Worm (Caenorhabditis elegans) whole organism, young adult: ENCODE data around the gene brp-1.

Source experiments
- hrde-1 ChIP-seq: sonication (generic microtip); optimal IDR thresholded peaks from 2 replicates; lab custom pipeline; 2016; ENCODE audit warnings: missing genetic modification characterization, mild to moderate bottlenecking, missing compliant biosample characterization, moderate library complexity, missing genotype, missing genetic modification reagents, borderline replicate concordance
- pha-4 ChIP-seq: fragments of 150-350 bp; sonication (generic microtip); optimal IDR thresholded peaks from 2 replicates; lab custom pipeline; 2014; ENCODE audit warnings: missing biosample characterization, missing genetic modification reagents, missing genetic modification characterization
- snpc-1.3 ChIP-seq: sonication (generic microtip); optimal IDR thresholded peaks from 2 replicates; lab custom pipeline; 2017; ENCODE audit warnings: missing genetic modification characterization, mild to moderate bottlenecking, missing compliant biosample characterization, antibody characterized with exemption, moderate library complexity, missing genotype, missing genetic modification reagents; ENCODE audit not compliant: insufficient read depth
- snpc-4 ChIP-seq, 5 experiments: fragments of 150-350 bp in 1 of 5; sonication (generic microtip) in 4 of 5; optimal IDR thresholded peaks; 2 replicates each; lab custom pipeline; 2014 to 2018; ENCODE audit warnings: missing genetic modification characterization in 5 of 5, missing biosample characterization in 3 of 5, antibody characterized with exemption in 2 of 5, mild to moderate bottlenecking in 2 of 5, missing compliant biosample characterization in 2 of 5, missing genotype in 2 of 5, moderate library complexity in 2 of 5, missing genetic modification reagents in 1 of 5

DNA sequence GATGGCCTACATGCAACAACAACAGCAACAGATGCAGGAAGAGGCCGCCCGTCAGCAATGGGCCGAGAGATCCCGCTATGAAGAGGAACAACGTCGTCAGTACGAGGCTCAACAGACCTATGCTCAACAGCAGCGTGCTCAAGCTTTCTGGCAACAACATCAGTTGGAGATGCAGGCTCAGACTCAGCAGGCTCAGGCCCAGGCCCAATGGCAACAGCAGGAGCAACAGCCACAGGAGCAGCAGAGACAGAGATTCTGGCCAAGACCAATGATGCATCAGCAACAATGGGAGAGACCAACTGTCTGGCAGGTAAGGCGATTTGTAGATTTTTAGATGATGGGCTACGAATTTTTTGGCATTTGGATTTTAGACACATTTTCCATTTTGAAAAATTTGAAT, 1.9 kb downstream of the brp-1 start:
- TF ChIP-seq pha-4 (no peak), snpc-1.3 (no peak), hrde-1 (tag; lab: Kevin White, UChicago) (no peak), snpc-4 (GFP tag; optimal IDR thresholded peaks at IDR 0.05; lab: Kevin White, UChicago) (no peak), snpc-4 (tag; optimal IDR thresholded peaks at IDR 0.05; lab: Kevin White, UChicago) (no peak)
